Worm (Caenorhabditis elegans) whole organism, late embryonic: ENCODE results near the gene Y75B8A.10.
A peak's percentile ranks its signal among the peaks of the same experiment; 100 is the strongest.

Experiments used
- C08G9.2 ChIP-seq: sonication (generic microtip); optimal IDR thresholded peaks from 2 replicates; lab custom pipeline; 2016; ENCODE audit warnings: mild to moderate bottlenecking, missing genetic modification characterization, moderate library complexity, missing compliant biosample characterization
- K02D7.2 ChIP-seq: sonication (generic microtip); optimal IDR thresholded peaks from 2 replicates; lab custom pipeline; 2017; ENCODE audit warnings: mild to moderate bottlenecking, missing genetic modification characterization, missing compliant biosample characterization
- T23F11.4 ChIP-seq: fragments of 200-800 bp; sonication (Bioruptor generic); optimal IDR thresholded peaks from 2 replicates; lab custom pipeline; 2018; ENCODE audit warnings: mild to moderate bottlenecking, missing genetic modification characterization, missing compliant biosample characterization
- Y22D7AL.16 ChIP-seq: sonication (generic microtip); optimal IDR thresholded peaks from 2 replicates; lab custom pipeline; 2016; ENCODE audit warnings: missing genetic modification characterization, missing compliant biosample characterization
- ahr-1 ChIP-seq: sonication (generic microtip); optimal IDR thresholded peaks from 2 replicates; lab custom pipeline; 2016; ENCODE audit warnings: missing genetic modification characterization, missing compliant biosample characterization
- ama-1 ChIP-seq: fragments of 150-350 bp; optimal IDR thresholded peaks from 2 replicates; lab custom pipeline; 2014
- ceh-14 ChIP-seq: sonication (generic microtip); optimal IDR thresholded peaks from 2 replicates; lab custom pipeline; 2016; ENCODE audit warnings: missing genotype, missing genetic modification characterization, missing compliant biosample characterization
- ceh-2 ChIP-seq: sonication (generic microtip); optimal IDR thresholded peaks from 2 replicates; lab custom pipeline; 2016; ENCODE audit warnings: missing genotype, missing genetic modification characterization, missing compliant biosample characterization
- ceh-22 ChIP-seq: sonication (generic microtip); optimal IDR thresholded peaks from 2 replicates; lab custom pipeline; 2017; ENCODE audit warnings: missing biosample characterization, missing genetic modification characterization
- ceh-24 ChIP-seq: sonication (generic microtip); optimal IDR thresholded peaks from 2 replicates; lab custom pipeline; 2016; ENCODE audit warnings: mild to moderate bottlenecking, missing genetic modification characterization, missing compliant biosample characterization
- ceh-30 ChIP-seq: fragments of 150-350 bp; optimal IDR thresholded peaks from 2 replicates; lab custom pipeline; 2014; ENCODE audit warnings: missing biosample characterization, missing genetic modification characterization
- ceh-31 ChIP-seq: sonication (generic microtip); optimal IDR thresholded peaks from 2 replicates; lab custom pipeline; 2016; ENCODE audit warnings: missing genetic modification characterization, missing compliant biosample characterization
- ceh-34 ChIP-seq: sonication (generic microtip); optimal IDR thresholded peaks from 2 replicates; lab custom pipeline; 2016; ENCODE audit warnings: mild to moderate bottlenecking, missing genetic modification characterization, missing compliant biosample characterization
- ceh-45 ChIP-seq: fragments of 200-800 bp; sonication (Bioruptor generic); IDR thresholded peaks from 2 replicates; pipeline ENCODE4 v1.3.6; 2022; ENCODE audit warnings: missing genetic modification reagents, missing genetic modification characterization, missing compliant biosample characterization
- ceh-48 ChIP-seq: sonication (generic microtip); optimal IDR thresholded peaks from 2 replicates; lab custom pipeline; 2016; ENCODE audit warnings: missing genetic modification characterization, inconsistent platforms, missing compliant biosample characterization
- che-1 ChIP-seq: sonication (generic microtip); optimal IDR thresholded peaks from 2 replicates; lab custom pipeline; 2016; ENCODE audit warnings: mild to moderate bottlenecking, missing genetic modification characterization, missing compliant biosample characterization
- dmd-4 ChIP-seq: sonication (generic microtip); optimal IDR thresholded peaks from 2 replicates; lab custom pipeline; 2016; ENCODE audit warnings: borderline replicate concordance, missing genetic modification characterization, missing compliant biosample characterization
- dve-1 ChIP-seq: sonication (generic microtip); optimal IDR thresholded peaks from 2 replicates; lab custom pipeline; 2017; ENCODE audit warnings: antibody characterized with exemption, mild to moderate bottlenecking, missing genetic modification characterization, missing compliant biosample characterization
- elt-2 ChIP-seq: sonication (generic microtip); optimal IDR thresholded peaks from 2 replicates; lab custom pipeline; 2016; ENCODE audit warnings: missing genetic modification reagents, missing genetic modification characterization, missing compliant biosample characterization
- elt-4 ChIP-seq: sonication (generic microtip); optimal IDR thresholded peaks from 2 replicates; lab custom pipeline; 2016; ENCODE audit warnings: missing genetic modification characterization, missing compliant biosample characterization
- ets-4 ChIP-seq: sonication (generic microtip); optimal IDR thresholded peaks from 2 replicates; lab custom pipeline; 2016; ENCODE audit warnings: missing genetic modification characterization, missing compliant biosample characterization
- eyg-1 ChIP-seq: sonication (generic microtip); optimal IDR thresholded peaks from 2 replicates; lab custom pipeline; 2016; ENCODE audit warnings: missing genotype, missing genetic modification characterization, missing compliant biosample characterization
- hlh-15 ChIP-seq: sonication (generic microtip); optimal IDR thresholded peaks from 2 replicates; lab custom pipeline; 2016; ENCODE audit warnings: missing genetic modification characterization, missing compliant biosample characterization
- hlh-30 ChIP-seq: sonication (generic microtip); optimal IDR thresholded peaks from 2 replicates; lab custom pipeline; 2017; ENCODE audit warnings: antibody characterized with exemption, missing genetic modification characterization, missing compliant biosample characterization; ENCODE audit not compliant: insufficient read depth
- hlh-6 ChIP-seq: sonication (generic microtip); optimal IDR thresholded peaks from 2 replicates; lab custom pipeline; 2016; ENCODE audit warnings: missing genotype, missing genetic modification characterization, missing compliant biosample characterization
- lim-6 ChIP-seq: sonication (generic microtip); optimal IDR thresholded peaks from 2 replicates; lab custom pipeline; 2016; ENCODE audit warnings: missing genetic modification characterization, missing compliant biosample characterization
- madf-2 ChIP-seq: sonication (generic microtip); optimal IDR thresholded peaks from 2 replicates; lab custom pipeline; 2017; ENCODE audit warnings: missing genetic modification characterization, missing compliant biosample characterization
- nfya-1 ChIP-seq: sonication (generic microtip); optimal IDR thresholded peaks from 2 replicates; lab custom pipeline; 2017; ENCODE audit warnings: missing genetic modification characterization, mild to moderate bottlenecking, missing compliant biosample characterization, antibody characterized with exemption, moderate library complexity
- nhr-232 ChIP-seq: sonication (generic microtip); optimal IDR thresholded peaks from 2 replicates; lab custom pipeline; 2016; ENCODE audit warnings: missing genetic modification characterization, missing compliant biosample characterization
- odd-2 ChIP-seq: sonication (generic microtip); optimal IDR thresholded peaks from 2 replicates; lab custom pipeline; 2017; ENCODE audit warnings: antibody characterized with exemption, mild to moderate bottlenecking, missing genetic modification characterization, missing compliant biosample characterization
- pat-9 ChIP-seq: fragments of 200-800 bp; sonication (Bioruptor generic); optimal IDR thresholded peaks from 2 replicates; lab custom pipeline; 2018; ENCODE audit warnings: mild to moderate bottlenecking, missing genetic modification characterization, moderate library complexity, missing compliant biosample characterization
- pha-4 ChIP-seq: fragments of 150-350 bp; optimal IDR thresholded peaks from 2 replicates; lab custom pipeline; 2018; ENCODE audit warnings: missing biosample characterization, missing genetic modification reagents, missing genetic modification characterization
- pqm-1 ChIP-seq: sonication (generic microtip); optimal IDR thresholded peaks from 2 replicates; lab custom pipeline; 2016; ENCODE audit warnings: missing genetic modification characterization, missing compliant biosample characterization
- ref-2 ChIP-seq: sonication (generic microtip); optimal IDR thresholded peaks from 2 replicates; lab custom pipeline; 2016; ENCODE audit warnings: missing genetic modification characterization, missing compliant biosample characterization
- sdc-2 ChIP-seq: sonication (generic microtip); optimal IDR thresholded peaks from 2 replicates; lab custom pipeline; 2016; ENCODE audit warnings: missing genotype, missing genetic modification characterization, missing compliant biosample characterization
- syd-9 ChIP-seq: sonication (generic microtip); optimal IDR thresholded peaks from 2 replicates; lab custom pipeline; 2016; ENCODE audit warnings: mild to moderate bottlenecking, missing genetic modification characterization, moderate library complexity, missing compliant biosample characterization
- tbx-2 ChIP-seq: sonication (generic microtip); optimal IDR thresholded peaks from 2 replicates; lab custom pipeline; 2016; ENCODE audit warnings: missing genetic modification characterization, missing compliant biosample characterization
- tbx-7 ChIP-seq: sonication (generic microtip); optimal IDR thresholded peaks from 2 replicates; lab custom pipeline; 2016; ENCODE audit warnings: missing genotype, missing genetic modification characterization, missing compliant biosample characterization
- unc-42 ChIP-seq: sonication (generic microtip); optimal IDR thresholded peaks from 2 replicates; lab custom pipeline; 2016; ENCODE audit warnings: missing genotype, missing genetic modification characterization, missing compliant biosample characterization
- unc-86 ChIP-seq: sonication (generic microtip); optimal IDR thresholded peaks from 2 replicates; lab custom pipeline; 2016; ENCODE audit warnings: missing genetic modification characterization, missing compliant biosample characterization
- zip-5 ChIP-seq: sonication (generic microtip); optimal IDR thresholded peaks from 2 replicates; lab custom pipeline; 2016; ENCODE audit warnings: missing genetic modification characterization, missing compliant biosample characterization
- ztf-16 ChIP-seq: sonication (generic microtip); optimal IDR thresholded peaks from 2 replicates; lab custom pipeline; 2017; ENCODE audit warnings: missing genetic modification characterization, missing compliant biosample characterization

Y75B8A.10 gene

ce11 chrIII:12202437-12202836 is 19.6 kb upstream of the Y75B8A.10 start, which contains the start of gene osm-12:
osm-12 (minus strand) TSS chrIII:12202537.
- no peak for TF ChIP-seq eyg-1

ce11 chrIII:12198135-12198534 is 15.3 kb upstream of the Y75B8A.10 start:
- no peak for TF ChIP-seq pat-9 (tag; lab: Kevin White, UChicago)
- no peak for TF ChIP-seq unc-86
- TF ChIP-seq ama-1 (lab: Kevin White, UChicago): no peak
- TF ChIP-seq ahr-1 (tag; lab: Kevin White, UChicago): no peak
- no peak for TF ChIP-seq elt-2
- no peak for TF ChIP-seq ceh-30

ce11 chrIII:12195991-12196390 is 13.2 kb upstream of the Y75B8A.10 start:
- TF ChIP-seq dve-1 (tag; lab: Kevin White, UChicago) (peak; percentile 88), madf-2 (tag; lab: Kevin White, UChicago) (no peak), dmd-4 (tag; lab: Kevin White, UChicago) (no peak)

- TF ChIP-seq ceh-14 (no peak), ceh-24 (no peak), pqm-1 (tag; lab: Kevin White, UChicago) (no peak), ceh-2 (tag; lab: Kevin White, UChicago) (no peak), che-1 (no peak), hlh-15 (tag; lab: Kevin White, UChicago) (no peak), elt-2 (no peak)
Observed at ce11 chrIII:12194190-12194589, 11.4 kb upstream of the Y75B8A.10 start, which contains the start of gene Y75B8A.44. Y75B8A.44 (plus strand) TSS chrIII:12194490.

- TF ChIP-seq K02D7.2 (tag; lab: Kevin White, UChicago) (no peak), zip-5 (tag; lab: Kevin White, UChicago) (no peak), ceh-48 (no peak), T23F11.4 (no peak), unc-42 (tag; lab: Kevin White, UChicago) (no peak), hlh-6 (tag; lab: Kevin White, UChicago) (no peak), sdc-2 (no peak), nhr-232 (tag; lab: Kevin White, UChicago) (no peak), ref-2 (tag; lab: Kevin White, UChicago) (no peak), syd-9 (tag; lab: Kevin White, UChicago) (no peak), C08G9.2 (no peak)
Observed at ce11 chrIII:12188236-12188635, 5.4 kb upstream of the Y75B8A.10 start.

- TF ChIP-seq ceh-31 (tag; lab: Kevin White, UChicago): no peak
Observed at ce11 chrIII:12186111-12186510, 3.3 kb upstream of the Y75B8A.10 start, which contains the start of gene lury-1. lury-1 (plus strand) TSS chrIII:12186411.

DNA sequence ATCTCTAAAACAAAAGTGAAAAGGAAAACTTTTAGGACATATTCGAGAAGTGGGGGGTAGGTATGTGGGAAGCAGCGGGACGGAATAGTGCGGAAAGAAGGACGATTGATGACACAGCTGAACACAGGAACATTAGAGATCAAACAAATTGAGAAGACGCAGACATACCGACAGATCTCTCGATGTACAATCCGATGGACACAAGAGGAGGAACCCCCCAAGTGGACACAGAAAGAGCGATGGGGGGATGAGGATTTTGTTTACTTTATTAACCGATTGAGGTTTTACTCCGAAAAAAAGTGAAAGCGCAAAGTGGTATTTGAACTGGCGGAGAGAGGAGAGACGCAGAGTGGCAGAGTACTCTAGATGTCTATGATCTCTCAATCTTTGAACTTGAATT is 4.7 kb downstream of the Y75B8A.10 start:
- TF ChIP-seq nhr-232 (tag; lab: Kevin White, UChicago): no peak
- no peak for TF ChIP-seq ceh-24
- TF ChIP-seq ztf-16 (tag; lab: Kevin White, UChicago): no peak
- TF ChIP-seq ahr-1 (tag; lab: Kevin White, UChicago): no peak
- TF ChIP-seq ets-4 (tag; lab: Kevin White, UChicago): no peak
- TF ChIP-seq elt-4 (tag; lab: Kevin White, UChicago): no peak
- TF ChIP-seq odd-2 (tag; lab: Kevin White, UChicago): no peak
- TF ChIP-seq pat-9 (tag; lab: Kevin White, UChicago): no peak
- TF ChIP-seq C08G9.2: no peak
- TF ChIP-seq lim-6 (tag; lab: Kevin White, UChicago): no peak
- TF ChIP-seq elt-2: no peak
- no peak for TF ChIP-seq ama-1 (lab: Kevin White, UChicago)
- no peak for TF ChIP-seq tbx-7 (tag; lab: Kevin White, UChicago)
- TF ChIP-seq Y22D7AL.16: no peak
- no peak for TF ChIP-seq pqm-1 (tag; lab: Kevin White, UChicago)
- TF ChIP-seq nfya-1: peak; percentile 44
- peak; percentile 5 for TF ChIP-seq ceh-31 (tag; lab: Kevin White, UChicago)
- no peak for TF ChIP-seq ceh-45
- TF ChIP-seq dve-1 (tag; lab: Kevin White, UChicago): no peak
- peak; percentile 42 for TF ChIP-seq tbx-2 (tag; lab: Kevin White, UChicago)
- TF ChIP-seq hlh-30 (tag; lab: Kevin White, UChicago): no peak
- peak; percentile 23 for TF ChIP-seq ceh-34
- no peak for TF ChIP-seq ceh-22 (tag; lab: Kevin White, UChicago)
- TF ChIP-seq K02D7.2 (tag; lab: Kevin White, UChicago): no peak
- no peak for TF ChIP-seq pha-4 (tag; lab: Kevin White, UChicago)
- TF ChIP-seq dmd-4 (tag; lab: Kevin White, UChicago): peak; percentile 1
